Fruit fly (Drosophila melanogaster) whole organism, embryonic: ENCODE measurements around the gene Mtch.

Source experiments
- Atf6 ChIP-seq: fragments of 200-800 bp; sonication (Bioruptor generic); IDR thresholded peaks from 2 replicates; pipeline ENCODE4 v1.3.6; 2022; ENCODE audit warnings: missing biosample characterization, missing genetic modification characterization
- Awh ChIP-seq: fragments of 200-800 bp; sonication (Bioruptor generic); IDR thresholded peaks from 2 replicates; pipeline ENCODE4, ENCODE4 v1.3.6; 2022; ENCODE audit warnings: missing biosample characterization, missing genetic modification characterization
- CG12155 ChIP-seq: fragments of 200-800 bp; sonication (Bioruptor generic); optimal IDR thresholded peaks from 3 replicates; lab custom pipeline; 2016; ENCODE audit warnings: missing biosample characterization, missing genetic modification characterization
- CG12236 ChIP-seq: fragments of 200-800 bp; sonication (Bioruptor generic); optimal IDR thresholded peaks from 2 replicates; lab custom pipeline; 2016; ENCODE audit warnings: missing biosample characterization, missing genetic modification characterization
- CG12942 ChIP-seq: fragments of 200-800 bp; sonication (Bioruptor generic); optimal IDR thresholded peaks from 3 replicates; lab custom pipeline; 2016; ENCODE audit warnings: missing biosample characterization, missing genetic modification characterization
- CG13624 ChIP-seq: fragments of 200-800 bp; sonication (Bioruptor generic); optimal IDR thresholded peaks from 2 replicates; lab custom pipeline; 2016; ENCODE audit warnings: missing biosample characterization, missing genetic modification characterization
- CG13894 ChIP-seq: fragments of 200-800 bp; sonication (Bioruptor generic); optimal IDR thresholded peaks from 3 replicates; lab custom pipeline; 2018; ENCODE audit warnings: missing biosample characterization, mild to moderate bottlenecking, missing genetic modification characterization, moderate library complexity
- CG15011 ChIP-seq: fragments of 200-800 bp; sonication (Bioruptor generic); optimal IDR thresholded peaks from 3 replicates; lab custom pipeline; 2018; ENCODE audit warnings: missing biosample characterization, mild to moderate bottlenecking, missing genetic modification characterization
- CG15269 ChIP-seq: fragments of 200-800 bp; sonication (Bioruptor generic); optimal IDR thresholded peaks from 2 replicates; lab custom pipeline; 2018; ENCODE audit warnings: missing biosample characterization, mild to moderate bottlenecking, missing genetic modification characterization, moderate library complexity
- CG17328 ChIP-seq: fragments of 200-800 bp; sonication (Bioruptor generic); IDR thresholded peaks from 2 replicates; pipeline ENCODE4 v1.3.6; 2022; ENCODE audit warnings: missing biosample characterization, missing genetic modification characterization
- CG17359 ChIP-seq: fragments of 200-800 bp; sonication (Bioruptor generic); optimal IDR thresholded peaks from 3 replicates; lab custom pipeline; 2018; ENCODE audit warnings: missing biosample characterization, mild to moderate bottlenecking, missing genetic modification characterization, moderate library complexity
- CG18011 ChIP-seq: fragments of 200-800 bp; sonication (Bioruptor generic); optimal IDR thresholded peaks from 2 replicates; lab custom pipeline; 2017; ENCODE audit warnings: missing biosample characterization, missing genetic modification characterization, mild to moderate bottlenecking, moderate library complexity, missing genotype
- CG18262 ChIP-seq: fragments of 200-800 bp; optimal IDR thresholded peaks from 3 replicates; lab custom pipeline; 2019; ENCODE audit warnings: missing biosample characterization, mild to moderate bottlenecking, missing genetic modification characterization, moderate library complexity
- CG2120 ChIP-seq: fragments of 200-800 bp; sonication (Bioruptor generic); optimal IDR thresholded peaks from 3 replicates; lab custom pipeline; 2016; ENCODE audit warnings: missing biosample characterization, missing genetic modification characterization
- CG2889 ChIP-seq: fragments of 200-800 bp; sonication (Bioruptor generic); IDR thresholded peaks from 3 replicates; pipeline ENCODE4 v1.3.6; 2022; ENCODE audit warnings: missing biosample characterization, missing genetic modification characterization
- CG5180 ChIP-seq: fragments of 200-800 bp; sonication (Bioruptor generic); optimal IDR thresholded peaks from 3 replicates; lab custom pipeline; 2017; ENCODE audit warnings: missing biosample characterization, missing genetic modification characterization, mild to moderate bottlenecking, moderate library complexity, missing genetic modification reagents
- CG6854 ChIP-seq: fragments of 200-800 bp; sonication (Bioruptor generic); optimal IDR thresholded peaks from 3 replicates; lab custom pipeline; 2017; ENCODE audit warnings: missing biosample characterization, mild to moderate bottlenecking, missing genetic modification characterization
- CG7786 ChIP-seq: fragments of 200-800 bp; sonication (Bioruptor generic); optimal IDR thresholded peaks from 2 replicates; lab custom pipeline; 2016; ENCODE audit warnings: missing biosample characterization, missing genetic modification characterization
- CG8290 ChIP-seq, 3 experiments: fragments of 200-800 bp; sonication (Bioruptor generic); optimal IDR thresholded peaks; 2 replicates each; lab custom pipeline; 2016 to 2019; ENCODE audit warnings: missing biosample characterization in 3 of 3, missing genetic modification characterization in 3 of 3, mild to moderate bottlenecking in 2 of 3, moderate library complexity in 1 of 3
- CTCF ChIP-seq: fragments of 200-800 bp; sonication (Bioruptor generic); optimal IDR thresholded peaks from 2 replicates; lab custom pipeline; 2017; ENCODE audit warnings: missing biosample characterization, mild to moderate bottlenecking, missing genetic modification characterization, moderate library complexity
- Chrac-16 ChIP-seq: fragments of 200-800 bp; sonication (Bioruptor generic); optimal IDR thresholded peaks from 3 replicates; lab custom pipeline; 2016; ENCODE audit warnings: missing biosample characterization, missing genetic modification characterization
- Drgx ChIP-seq: fragments of 200-800 bp; sonication (Bioruptor generic); IDR thresholded peaks from 2 replicates; pipeline ENCODE4 v1.3.6; 2022; ENCODE audit warnings: missing biosample characterization, missing genetic modification characterization
- Eip74EF ChIP-seq, 2 experiments: fragments of 200-800 bp in 1 of 2; fragments of >200 bp in 1 of 2; sonication (Bioruptor generic) in 1 of 2; optimal IDR thresholded peaks; 2 replicates each; lab custom pipeline; 2017 to 2019; ENCODE audit warnings: missing biosample characterization in 2 of 2, missing genetic modification characterization in 2 of 2, mild to moderate bottlenecking in 1 of 2, moderate library complexity in 1 of 2
- Gsc ChIP-seq: fragments of 200-800 bp; sonication (Bioruptor generic); IDR thresholded peaks from 2 replicates; pipeline ENCODE4 v1.3.6; 2022; ENCODE audit warnings: missing biosample characterization, missing genetic modification characterization
- Hr3 ChIP-seq: fragments of 200-800 bp; sonication (Bioruptor generic); optimal IDR thresholded peaks from 3 replicates; lab custom pipeline; 2016; ENCODE audit warnings: missing biosample characterization, missing genetic modification characterization
- Hr78 ChIP-seq, 2 experiments: fragments of 200-800 bp in 1 of 2; fragments of >200 bp in 1 of 2; sonication (Bioruptor generic) in 1 of 2; optimal IDR thresholded peaks; 2 replicates each; lab custom pipeline; 2017 to 2019; ENCODE audit warnings: missing biosample characterization in 2 of 2, missing genetic modification characterization in 2 of 2, mild to moderate bottlenecking in 1 of 2, moderate library complexity in 1 of 2
- Lpt ChIP-seq: fragments of >200 bp; optimal IDR thresholded peaks from 2 replicates; lab custom pipeline; 2018; ENCODE audit warnings: missing biosample characterization, missing genetic modification characterization
- Trl ChIP-seq, 3 experiments: fragments of >200 bp in 2 of 3; fragments of 200-800 bp in 1 of 3; sonication (Bioruptor generic) in 1 of 3; optimal IDR thresholded peaks; 2 replicates in 1 of 3; 3 replicates in 2 of 3; lab custom pipeline; 2016 to 2017; ENCODE audit warnings: missing biosample characterization in 1 of 3, missing genetic modification characterization in 1 of 3
- Usf ChIP-seq: fragments of 200-800 bp; sonication (Bioruptor generic); optimal IDR thresholded peaks from 2 replicates; lab custom pipeline; 2017; ENCODE audit warnings: missing genotype, missing biosample characterization, missing genetic modification characterization
- amos ChIP-seq: fragments of 200-800 bp; sonication (Bioruptor generic); IDR thresholded peaks from 2 replicates; pipeline ENCODE4 v1.3.6; 2022; ENCODE audit warnings: missing biosample characterization, missing genetic modification characterization; ENCODE audit not compliant: partially characterized antibody
- bab2 ChIP-seq: fragments of 200-800 bp; sonication (Bioruptor generic); optimal IDR thresholded peaks from 2 replicates; lab custom pipeline; 2016; ENCODE audit warnings: missing biosample characterization, missing genetic modification characterization
- bigmax ChIP-seq: fragments of 200-800 bp; sonication (Bioruptor generic); optimal IDR thresholded peaks from 2 replicates; lab custom pipeline; 2018; ENCODE audit warnings: missing biosample characterization, mild to moderate bottlenecking, missing genetic modification characterization
- chif ChIP-seq, 2 experiments: fragments of 200-800 bp; sonication (Bioruptor generic); optimal IDR thresholded peaks; 3 replicates each; lab custom pipeline; 2016; ENCODE audit warnings: missing biosample characterization in 2 of 2, missing genetic modification characterization in 2 of 2
- chn ChIP-seq: fragments of 200-800 bp; sonication (Bioruptor generic); optimal IDR thresholded peaks from 2 replicates; lab custom pipeline; 2016; ENCODE audit warnings: missing biosample characterization, missing genetic modification characterization
- crol ChIP-seq: fragments of 200-800 bp; sonication (Bioruptor generic); IDR thresholded peaks from 2 replicates; pipeline ENCODE4 v1.3.6; 2022; ENCODE audit warnings: missing biosample characterization, missing genetic modification characterization
- dmrt11E ChIP-seq: fragments of 200-800 bp; sonication (Bioruptor generic); optimal IDR thresholded peaks from 3 replicates; lab custom pipeline; 2018; ENCODE audit warnings: missing biosample characterization, mild to moderate bottlenecking, missing genetic modification characterization, moderate library complexity
- fd96Cb ChIP-seq: fragments of 200-800 bp; sonication (Bioruptor generic); optimal IDR thresholded peaks from 2 replicates; lab custom pipeline; 2018; ENCODE audit warnings: missing biosample characterization, mild to moderate bottlenecking, missing genetic modification characterization, moderate library complexity
- gfzf ChIP-seq: fragments of 200-800 bp; sonication (Bioruptor generic); optimal IDR thresholded peaks from 2 replicates; lab custom pipeline; 2016; ENCODE audit warnings: missing biosample characterization, mild to moderate bottlenecking, missing genetic modification characterization, moderate library complexity
- hkb ChIP-seq, 2 experiments: fragments of 200-800 bp in 1 of 2; fragments of >200 bp in 1 of 2; sonication (Bioruptor generic) in 1 of 2; IDR thresholded peaks in 1 of 2; optimal IDR thresholded peaks in 1 of 2; 2 replicates each; pipeline versions ENCODE4 v1.3.6 to Lab custom; 2017 to 2022; ENCODE audit warnings: missing biosample characterization in 1 of 2, missing genetic modification characterization in 1 of 2
- hth ChIP-seq: fragments of >200 bp; optimal IDR thresholded peaks from 2 replicates; lab custom pipeline; 2017; ENCODE audit warnings: inconsistent platforms
- pan ChIP-seq, 4 experiments: fragments of >200 bp in 3 of 4; fragments of 200-800 bp in 1 of 4; sonication (Bioruptor generic) in 1 of 4; optimal IDR thresholded peaks in 3 of 4; IDR thresholded peaks in 1 of 4; 2 replicates each; pipeline versions ENCODE4 v1.3.6 to Lab custom; 2017 to 2022; ENCODE audit warnings: missing biosample characterization in 2 of 4, missing genetic modification characterization in 2 of 4, mixed read lengths in 1 of 4
- pita ChIP-seq: fragments of 200-800 bp; sonication (Bioruptor generic); optimal IDR thresholded peaks from 2 replicates; lab custom pipeline; 2017; ENCODE audit warnings: missing biosample characterization, mild to moderate bottlenecking, missing genetic modification characterization
- pzg ChIP-seq: fragments of 200-800 bp; sonication (Bioruptor generic); optimal IDR thresholded peaks from 3 replicates; lab custom pipeline; 2018; ENCODE audit warnings: missing biosample characterization, mild to moderate bottlenecking, missing genetic modification characterization, moderate library complexity
- ro ChIP-seq: fragments of 200-800 bp; sonication (Bioruptor generic); IDR thresholded peaks from 2 replicates; pipeline ENCODE4 v1.3.6; 2022; ENCODE audit warnings: missing biosample characterization, missing genetic modification characterization
- sug ChIP-seq: fragments of 200-800 bp; optimal IDR thresholded peaks from 2 replicates; lab custom pipeline; 2019; ENCODE audit warnings: missing biosample characterization, mild to moderate bottlenecking, missing genetic modification characterization, moderate library complexity
- trem ChIP-seq: fragments of 200-800 bp; optimal IDR thresholded peaks from 3 replicates; lab custom pipeline; 2019; ENCODE audit warnings: missing biosample characterization, mild to moderate bottlenecking, missing genetic modification characterization, moderate library complexity
- z ChIP-seq: fragments of 200-800 bp; sonication (Bioruptor generic); IDR thresholded peaks from 3 replicates; pipeline ENCODE4 v1.3.6; 2022; ENCODE audit warnings: missing biosample characterization, missing genetic modification characterization

Gene Mtch

dm6 chr3L:139574-140567, 44.6 kb upstream of the Mtch start (continued):
- no peak for TF ChIP-seq hkb (optimal IDR thresholded peaks at IDR 0.05; lab: Kevin White, UChicago)
- TF ChIP-seq hkb (GFP tag; IDR thresholded peaks at IDR 0.05; lab: Robert Waterston, UW), result no peak
- no peak for TF ChIP-seq z (GFP tag; lab: Robert Waterston, UW)
- no peak for TF ChIP-seq CG8290 (GFP tag; optimal IDR thresholded peaks at IDR 0.05; lab: Kevin White, UChicago)
- no peak for TF ChIP-seq CG8290 (tag; optimal IDR thresholded peaks at IDR 0.05; lab: Kevin White, UChicago)
- no peak for TF ChIP-seq fd96Cb
- TF ChIP-seq CG6854 (GFP tag; lab: Kevin White, UChicago), result no peak
- no peak for TF ChIP-seq CG17328 (GFP tag; lab: Robert Waterston, UW)
- TF ChIP-seq CG13894 (tag; lab: Kevin White, UChicago), result no peak
- TF ChIP-seq chn (GFP tag; lab: Kevin White, UChicago), result no peak
- TF ChIP-seq CG17359 (tag; lab: Kevin White, UChicago), result no peak
- no peak for TF ChIP-seq ro
- TF ChIP-seq Lpt, result no peak
- TF ChIP-seq Hr3 (GFP tag; lab: Kevin White, UChicago), result no peak
- TF ChIP-seq hth (lab: Kevin White, UChicago), result no peak
- TF ChIP-seq gfzf (GFP tag; lab: Kevin White, UChicago), result peak; percentile 23
- TF ChIP-seq Gsc (GFP tag; lab: Robert Waterston, UW), result no peak
- TF ChIP-seq Awh, result 0 out of 2 replicates have a peak, but pooled peaks have one; percentile 40
- no peak for TF ChIP-seq trem (tag; lab: Kevin White, UChicago)
- TF ChIP-seq pzg (GFP tag; lab: Kevin White, UChicago), result no peak
- no peak for TF ChIP-seq CTCF (GFP tag; lab: Kevin White, UChicago)
- TF ChIP-seq CG12236 (GFP tag; lab: Kevin White, UChicago), result no peak
- no peak for TF ChIP-seq Trl (optimal IDR thresholded peaks at IDR 0.05; lab: Kevin White, UChicago)
- TF ChIP-seq Trl (GFP tag; optimal IDR thresholded peaks at IDR 0.05; lab: Kevin White, UChicago), result peak; percentile 16
- peak in 1 of 2 experiments; percentile 5 for TF ChIP-seq Eip74EF (GFP tag; optimal IDR thresholded peaks at IDR 0.05; lab: Kevin White, UChicago)
- TF ChIP-seq pita (GFP tag; lab: Kevin White, UChicago), result no peak
- TF ChIP-seq Hr78 (GFP tag; optimal IDR thresholded peaks at IDR 0.05; lab: Kevin White, UChicago), result no peak
- no peak for TF ChIP-seq CG5180 (GFP tag; lab: Kevin White, UChicago)
- TF ChIP-seq CG13624 (GFP tag; lab: Kevin White, UChicago), result peak; percentile 53
- no peak for TF ChIP-seq bab2 (GFP tag; lab: Kevin White, UChicago)
- no peak for TF ChIP-seq crol (GFP tag; lab: Robert Waterston, UW)
- no peak for TF ChIP-seq CG2120 (GFP tag; lab: Kevin White, UChicago)
- TF ChIP-seq amos (GFP tag; lab: Robert Waterston, UW), result no peak
- peak; percentile 13 for TF ChIP-seq CG15269 (tag; lab: Kevin White, UChicago)
- no peak for TF ChIP-seq CG18262
- TF ChIP-seq sug, result peak; percentile 52
- TF ChIP-seq Usf (GFP tag; lab: Kevin White, UChicago), result no peak
- no peak for TF ChIP-seq CG7786 (GFP tag; lab: Kevin White, UChicago)
- TF ChIP-seq CG12155 (GFP tag; lab: Kevin White, UChicago), result no peak
- no peak for TF ChIP-seq Chrac-16 (GFP tag; lab: Kevin White, UChicago)
- TF ChIP-seq CG12942 (GFP tag; lab: Kevin White, UChicago), result no peak
- no peak for TF ChIP-seq Atf6 (GFP tag; lab: Robert Waterston, UW)
- no peak for TF ChIP-seq Drgx (GFP tag; lab: Robert Waterston, UW)
- peak; percentile 0 for TF ChIP-seq CG18011
- no peak for TF ChIP-seq chif (GFP tag; optimal IDR thresholded peaks at IDR 0.05; lab: Kevin White, UChicago)
- TF ChIP-seq bigmax (GFP tag; lab: Kevin White, UChicago), result no peak
- TF ChIP-seq pan (optimal IDR thresholded peaks at IDR 0.05; lab: Kevin White, UChicago), result no peak
- TF ChIP-seq pan (GFP tag; optimal IDR thresholded peaks at IDR 0.05 in 1 of 2, IDR thresholded peaks at IDR 0.05 in 1 of 2), result no peak
- no peak for TF ChIP-seq CG15011
- no peak for TF ChIP-seq CG2889
- peak; percentile 14 for TF ChIP-seq dmrt11E (tag; lab: Kevin White, UChicago)
